Fruit fly (Drosophila melanogaster) whole organism, embryonic: ENCODE data around the gene rk.

Source experiments
- Ada2b ChIP-seq: fragments of 200-800 bp; sonication (Bioruptor generic); IDR thresholded peaks from 2 replicates; pipeline ENCODE4 v1.3.6; 2022; ENCODE audit warnings: missing biosample characterization, missing genetic modification characterization
- CG10274 ChIP-seq: fragments of 200-800 bp; sonication (Bioruptor generic); optimal IDR thresholded peaks from 3 replicates; lab custom pipeline; 2017; ENCODE audit warnings: missing biosample characterization, mild to moderate bottlenecking, missing genetic modification characterization
- CG10979 ChIP-seq: fragments of 200-800 bp; sonication (Bioruptor generic); optimal IDR thresholded peaks from 2 replicates; lab custom pipeline; 2018; ENCODE audit warnings: missing biosample characterization, mild to moderate bottlenecking, missing genetic modification characterization, moderate library complexity
- CG11093 ChIP-seq: fragments of 200-800 bp; sonication (Bioruptor generic); IDR thresholded peaks from 3 replicates; pipeline ENCODE4 v1.3.6; 2022; ENCODE audit warnings: missing biosample characterization, missing genetic modification characterization
- CG11247 ChIP-seq: fragments of 200-800 bp; sonication (Bioruptor generic); IDR thresholded peaks from 2 replicates; pipeline ENCODE4 v1.3.6; 2022; ENCODE audit warnings: missing biosample characterization, missing genetic modification characterization
- CG13424 ChIP-seq: fragments of 200-800 bp; sonication (Bioruptor generic); optimal IDR thresholded peaks from 2 replicates; lab custom pipeline; 2019; ENCODE audit warnings: missing biosample characterization, mild to moderate bottlenecking, missing genetic modification characterization, moderate library complexity
- CG1529 ChIP-seq: fragments of 200-800 bp; sonication (Bioruptor generic); optimal IDR thresholded peaks from 3 replicates; lab custom pipeline; 2018; ENCODE audit warnings: missing biosample characterization, missing genetic modification characterization
- CG15601 ChIP-seq: fragments of 200-800 bp; sonication (Bioruptor generic); optimal IDR thresholded peaks from 3 replicates; lab custom pipeline; 2019; ENCODE audit warnings: missing biosample characterization, mild to moderate bottlenecking, missing genetic modification characterization, moderate library complexity
- CG1647 ChIP-seq: fragments of 200-800 bp; sonication (Bioruptor generic); optimal IDR thresholded peaks from 3 replicates; lab custom pipeline; 2016; ENCODE audit warnings: missing biosample characterization, missing genetic modification characterization
- CG16779 ChIP-seq: fragments of 200-800 bp; sonication (Bioruptor generic); IDR thresholded peaks from 2 replicates; pipeline ENCODE4 v1.3.6; 2022; ENCODE audit warnings: missing biosample characterization, missing genetic modification characterization
- CG32767 ChIP-seq: fragments of 200-800 bp; sonication (Bioruptor generic); IDR thresholded peaks from 2 replicates; pipeline ENCODE4 v1.3.6; 2022; ENCODE audit warnings: missing biosample characterization, missing genetic modification characterization
- CG33213 ChIP-seq: fragments of 200-800 bp; sonication (Bioruptor generic); optimal IDR thresholded peaks from 3 replicates; lab custom pipeline; 2016; ENCODE audit warnings: missing biosample characterization, missing genetic modification characterization
- CG4328 ChIP-seq: fragments of 200-800 bp; sonication (Bioruptor generic); optimal IDR thresholded peaks from 3 replicates; lab custom pipeline; 2017; ENCODE audit warnings: missing biosample characterization, missing genetic modification reagents, missing genetic modification characterization
- CG4424 ChIP-seq: fragments of 200-800 bp; sonication (Bioruptor generic); optimal IDR thresholded peaks from 3 replicates; lab custom pipeline; 2016; ENCODE audit warnings: missing biosample characterization, missing genetic modification characterization
- CG4617 ChIP-seq: fragments of 200-800 bp; sonication (Bioruptor generic); optimal IDR thresholded peaks from 3 replicates; lab custom pipeline; 2016; ENCODE audit warnings: missing biosample characterization, missing genetic modification characterization, borderline replicate concordance
- CG4854 ChIP-seq: fragments of 200-800 bp; sonication (Bioruptor generic); optimal IDR thresholded peaks from 2 replicates; lab custom pipeline; 2016; ENCODE audit warnings: missing biosample characterization, missing genetic modification characterization, inconsistent platforms
- CG6813 ChIP-seq: fragments of 200-800 bp; sonication (Bioruptor generic); optimal IDR thresholded peaks from 2 replicates; lab custom pipeline; 2017; ENCODE audit warnings: missing biosample characterization, missing genetic modification characterization, mild to moderate bottlenecking, moderate library complexity, missing genetic modification reagents
- CG6854 ChIP-seq: fragments of 200-800 bp; sonication (Bioruptor generic); optimal IDR thresholded peaks from 3 replicates; lab custom pipeline; 2017; ENCODE audit warnings: missing biosample characterization, mild to moderate bottlenecking, missing genetic modification characterization
- CG7271 ChIP-seq: fragments of 200-800 bp; sonication (Bioruptor generic); optimal IDR thresholded peaks from 2 replicates; lab custom pipeline; 2018; ENCODE audit warnings: missing biosample characterization, mild to moderate bottlenecking, missing genetic modification characterization, moderate library complexity
- CG7556 ChIP-seq: fragments of 200-800 bp; sonication (Bioruptor generic); optimal IDR thresholded peaks from 2 replicates; lab custom pipeline; 2017; ENCODE audit warnings: missing biosample characterization, mild to moderate bottlenecking, missing genetic modification characterization
- CG7839 ChIP-seq: fragments of 200-800 bp; sonication (Bioruptor generic); optimal IDR thresholded peaks from 3 replicates; lab custom pipeline; 2018; ENCODE audit warnings: missing biosample characterization, mild to moderate bottlenecking, missing genetic modification characterization, moderate library complexity
- D ChIP-seq, 2 experiments: fragments of 200-800 bp in 1 of 2; fragments of >200 bp in 1 of 2; sonication (Bioruptor generic) in 1 of 2; optimal IDR thresholded peaks; 2 replicates in 1 of 2; 3 replicates in 1 of 2; lab custom pipeline; 2017; ENCODE audit warnings: mild to moderate bottlenecking in 1 of 2, missing biosample characterization in 1 of 2, missing genetic modification characterization in 1 of 2, missing genetic modification reagents in 1 of 2
- Deaf1 ChIP-seq: fragments of 200-800 bp; optimal IDR thresholded peaks from 3 replicates; lab custom pipeline; 2019; ENCODE audit warnings: missing biosample characterization, mild to moderate bottlenecking, missing genetic modification characterization, moderate library complexity
- Dek ChIP-seq: fragments of 200-800 bp; sonication (Bioruptor generic); optimal IDR thresholded peaks from 3 replicates; lab custom pipeline; 2019; ENCODE audit warnings: missing biosample characterization, mild to moderate bottlenecking, missing genetic modification characterization, moderate library complexity
- Doc2 ChIP-seq: fragments of 200-800 bp; sonication (Bioruptor generic); IDR thresholded peaks from 2 replicates; pipeline ENCODE4 v1.3.6; 2022; ENCODE audit warnings: missing biosample characterization, missing genetic modification characterization
- Hmx ChIP-seq: fragments of 200-800 bp; sonication (Bioruptor generic); optimal IDR thresholded peaks from 2 replicates; lab custom pipeline; 2016; ENCODE audit warnings: missing biosample characterization, missing genetic modification characterization
- Neu2 ChIP-seq: fragments of 200-800 bp; sonication (Bioruptor generic); optimal IDR thresholded peaks from 3 replicates; lab custom pipeline; 2016; ENCODE audit warnings: missing biosample characterization, missing genetic modification characterization, borderline replicate concordance
- Oli ChIP-seq: fragments of 200-800 bp; sonication (Bioruptor generic); optimal IDR thresholded peaks from 2 replicates; lab custom pipeline; 2018; ENCODE audit warnings: missing biosample characterization, mild to moderate bottlenecking, missing genetic modification characterization, moderate library complexity
- Optix ChIP-seq: fragments of 200-800 bp; sonication (Bioruptor generic); IDR thresholded peaks from 3 replicates; pipeline ENCODE4 v1.3.6; 2022; ENCODE audit warnings: missing biosample characterization, missing genetic modification characterization
- Ssrp ChIP-seq: fragments of 200-800 bp; sonication (Bioruptor generic); optimal IDR thresholded peaks from 2 replicates; lab custom pipeline; 2018; ENCODE audit warnings: missing biosample characterization, mild to moderate bottlenecking, missing genetic modification characterization, moderate library complexity
- chn ChIP-seq: fragments of 200-800 bp; sonication (Bioruptor generic); optimal IDR thresholded peaks from 2 replicates; lab custom pipeline; 2016; ENCODE audit warnings: missing biosample characterization, missing genetic modification characterization
- croc ChIP-seq: fragments of 200-800 bp; sonication (Bioruptor generic); conservative IDR thresholded peaks from 3 replicates; pipeline ENCODE4 v1.3.6; 2022; ENCODE audit warnings: missing biosample characterization, missing genetic modification characterization
- danr ChIP-seq: fragments of 200-800 bp; sonication (Bioruptor generic); IDR thresholded peaks from 2 replicates; pipeline ENCODE4 v1.3.6; 2022; ENCODE audit warnings: missing biosample characterization, missing genetic modification characterization
- dimm ChIP-seq: fragments of 200-800 bp; sonication (Bioruptor generic); IDR thresholded peaks from 2 replicates; pipeline ENCODE4 v1.3.6; 2022; ENCODE audit warnings: missing biosample characterization, missing genetic modification characterization
- gcm2 ChIP-seq: fragments of 200-800 bp; sonication (Bioruptor generic); optimal IDR thresholded peaks from 2 replicates; lab custom pipeline; 2016; ENCODE audit warnings: missing biosample characterization, missing genetic modification characterization
- grau ChIP-seq: fragments of 200-800 bp; optimal IDR thresholded peaks from 3 replicates; lab custom pipeline; 2019; ENCODE audit warnings: missing biosample characterization, mild to moderate bottlenecking, missing genetic modification characterization, moderate library complexity
- grn ChIP-seq: fragments of 200-800 bp; sonication (Bioruptor generic); optimal IDR thresholded peaks from 3 replicates; lab custom pipeline; 2017; ENCODE audit warnings: missing biosample characterization, missing genetic modification characterization
- ken ChIP-seq: fragments of 200-800 bp; sonication (Bioruptor generic); IDR thresholded peaks from 3 replicates; pipeline ENCODE4 v1.3.6; 2022; ENCODE audit warnings: missing biosample characterization, missing genetic modification characterization
- lov ChIP-seq, 2 experiments: fragments of 200-800 bp in 1 of 2; fragments of >200 bp in 1 of 2; sonication (Bioruptor generic) in 1 of 2; IDR thresholded peaks in 1 of 2; optimal IDR thresholded peaks in 1 of 2; 2 replicates in 1 of 2; 3 replicates in 1 of 2; pipeline versions ENCODE4 v1.3.6 to Lab custom; 2017 to 2022; ENCODE audit warnings: missing biosample characterization in 1 of 2, missing genetic modification characterization in 1 of 2
- nerfin-1 ChIP-seq: fragments of 200-800 bp; sonication (Bioruptor generic); optimal IDR thresholded peaks from 3 replicates; lab custom pipeline; 2019; ENCODE audit warnings: missing biosample characterization, mild to moderate bottlenecking, missing genetic modification characterization, moderate library complexity
- peb ChIP-seq: fragments of 200-800 bp; sonication (Bioruptor generic); IDR thresholded peaks from 2 replicates; pipeline ENCODE4 v1.3.6; 2022; ENCODE audit warnings: missing biosample characterization, missing genetic modification characterization
- scrt ChIP-seq: fragments of 200-800 bp; sonication (Bioruptor generic); optimal IDR thresholded peaks from 2 replicates; lab custom pipeline; 2018; ENCODE audit warnings: missing biosample characterization, mild to moderate bottlenecking, missing genetic modification characterization, moderate library complexity
- seq ChIP-seq: fragments of 200-800 bp; sonication (Bioruptor generic); IDR thresholded peaks from 2 replicates; pipeline ENCODE4 v1.3.6; 2022; ENCODE audit warnings: missing biosample characterization, missing genetic modification characterization
- sima ChIP-seq: fragments of 200-800 bp; sonication (Bioruptor generic); optimal IDR thresholded peaks from 2 replicates; lab custom pipeline; 2016; ENCODE audit warnings: missing biosample characterization, missing genetic modification characterization
- tgo ChIP-seq: fragments of 200-800 bp; sonication (Bioruptor generic); IDR thresholded peaks from 3 replicates; pipeline ENCODE4 v1.3.6; 2022; ENCODE audit warnings: missing biosample characterization, missing genetic modification characterization
- tio ChIP-seq: fragments of 200-800 bp; sonication (Bioruptor generic); optimal IDR thresholded peaks from 2 replicates; lab custom pipeline; 2017; ENCODE audit warnings: missing biosample characterization, missing genetic modification characterization, inconsistent platforms
- tll ChIP-seq, 2 experiments: fragments of 200-800 bp in 1 of 2; fragments of >200 bp in 1 of 2; sonication (Bioruptor generic) in 1 of 2; optimal IDR thresholded peaks; 2 replicates each; lab custom pipeline; 2017 to 2019; ENCODE audit warnings: missing biosample characterization in 2 of 2, missing genetic modification characterization in 2 of 2, mild to moderate bottlenecking in 1 of 2, moderate library complexity in 1 of 2
- toy ChIP-seq: fragments of 200-800 bp; sonication (Bioruptor generic); IDR thresholded peaks from 2 replicates; pipeline ENCODE4 v1.3.6; 2022; ENCODE audit warnings: missing biosample characterization, missing genetic modification characterization
- trh ChIP-seq: fragments of 200-800 bp; sonication (Bioruptor generic); optimal IDR thresholded peaks from 2 replicates; lab custom pipeline; 2016; ENCODE audit warnings: missing biosample characterization, missing genetic modification characterization

Gene rk

DNA sequence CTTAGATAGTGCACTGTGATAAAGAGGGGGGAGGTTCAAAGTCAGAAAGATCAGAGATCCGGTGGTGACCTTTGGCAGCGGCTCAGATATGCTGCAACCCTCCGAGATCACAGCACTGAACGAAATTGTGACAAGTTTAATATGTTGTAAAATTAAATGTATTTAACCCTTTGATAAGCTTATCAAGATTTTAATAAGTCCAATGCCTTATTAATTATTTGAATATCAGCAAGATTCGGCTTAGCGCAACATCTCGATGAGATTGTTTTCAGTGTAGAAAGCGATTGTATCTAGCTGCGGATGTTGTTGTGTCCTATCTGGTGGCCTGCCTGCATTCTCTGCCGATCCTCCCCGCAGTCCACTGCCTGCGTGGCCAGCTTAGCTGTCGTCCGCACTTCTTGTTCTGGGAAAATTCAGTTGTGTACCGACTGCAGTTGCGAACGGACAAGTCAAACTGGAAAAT, 46.2 kb upstream of the rk start, which contains the start of gene NimC4 (continued):
- peak; percentile 80 for TF ChIP-seq tio (GFP tag; lab: Kevin White, UChicago)
- peak; percentile 33 for TF ChIP-seq CG10274 (GFP tag; lab: Kevin White, UChicago)
- peak; percentile 73 for TF ChIP-seq Ssrp
- peak; percentile 74 for TF ChIP-seq peb (GFP tag; lab: Robert Waterston, UW)
- peak; percentile 97 for TF ChIP-seq CG7271 (tag; lab: Kevin White, UChicago)
- TF ChIP-seq CG32767 (GFP tag; lab: Robert Waterston, UW) = no peak; the same call in 1 of the 2 replicates
- peak; percentile 87 for TF ChIP-seq grn (GFP tag; lab: Kevin White, UChicago)
- TF ChIP-seq CG6854 = no peak
- TF ChIP-seq Neu2 = peak; percentile 91
- TF ChIP-seq gcm2 = peak; percentile 42
- peak; percentile 41; the same call in 1 of the 3 replicates for TF ChIP-seq ken
- TF ChIP-seq CG13424 = peak; percentile 61
- peak; percentile 9 to 89 for TF ChIP-seq tll (GFP tag; optimal IDR thresholded peaks at IDR 0.05; lab: Kevin White, UChicago)
- no peak for TF ChIP-seq seq (GFP tag; lab: Robert Waterston, UW)
- no peak for TF ChIP-seq Hmx (GFP tag; lab: Kevin White, UChicago)
- TF ChIP-seq lov (optimal IDR thresholded peaks at IDR 0.05; lab: Kevin White, UChicago) = no peak
- TF ChIP-seq lov (GFP tag; IDR thresholded peaks at IDR 0.05; lab: Robert Waterston, UW) = peak; percentile 94
- peak; percentile 73 for TF ChIP-seq CG7556 (GFP tag; lab: Kevin White, UChicago)
- TF ChIP-seq chn (GFP tag; lab: Kevin White, UChicago) = peak; percentile 87
- TF ChIP-seq trh (GFP tag; lab: Kevin White, UChicago) = peak; percentile 58
- peak; percentile 61 for TF ChIP-seq CG4854 (GFP tag; lab: Kevin White, UChicago)
- peak; percentile 69 for TF ChIP-seq CG1529
- peak; percentile 84 for TF ChIP-seq CG4424 (GFP tag; lab: Kevin White, UChicago)
- no peak for TF ChIP-seq CG16779 (GFP tag; lab: Robert Waterston, UW)
- peak; percentile 71 for TF ChIP-seq tgo (GFP tag; lab: Robert Waterston, UW)
- TF ChIP-seq Oli = peak; percentile 60
- 0 out of 2 replicates have a peak, but pooled peaks have one; percentile 35 for TF ChIP-seq toy
- TF ChIP-seq sima (GFP tag; lab: Kevin White, UChicago) = no peak
- TF ChIP-seq CG4617 = peak; percentile 35
- no peak for TF ChIP-seq dimm
- peak; percentile 69 for TF ChIP-seq nerfin-1 (tag; lab: Kevin White, UChicago)
- peak; percentile 49 for TF ChIP-seq CG1647 (GFP tag; lab: Kevin White, UChicago)
- peak; percentile 94 for TF ChIP-seq CG10979 (tag; lab: Kevin White, UChicago)
- peak; percentile 41; the same call in 1 of the 2 replicates for TF ChIP-seq CG11247 (GFP tag; lab: Robert Waterston, UW)
- no peak for TF ChIP-seq Doc2 (GFP tag; lab: Robert Waterston, UW)
- peak; percentile 69; the same call in 1 of the 3 replicates for TF ChIP-seq Optix (GFP tag; lab: Robert Waterston, UW)
- peak; percentile 66 for TF ChIP-seq CG6813 (GFP tag; lab: Kevin White, UChicago)
- TF ChIP-seq Ada2b (GFP tag; lab: Robert Waterston, UW) = no peak; the same call in 1 of the 2 replicates
- peak; percentile 76 for TF ChIP-seq CG33213 (GFP tag; lab: Kevin White, UChicago)
- TF ChIP-seq grau (tag; lab: Kevin White, UChicago) = peak; percentile 70
- no peak for TF ChIP-seq scrt
- TF ChIP-seq croc (GFP tag; lab: Robert Waterston, UW) = peak; percentile 88
- peak; percentile 26 for TF ChIP-seq CG4328 (GFP tag; lab: Kevin White, UChicago)
- TF ChIP-seq CG7839 = peak; percentile 78
- TF ChIP-seq Deaf1 (tag; lab: Kevin White, UChicago) = peak; percentile 1
- no peak for TF ChIP-seq Dek
- peak; percentile 46 for TF ChIP-seq CG15601
- 0 out of 3 replicates have a peak, but pooled peaks have one; percentile 55 for TF ChIP-seq CG11093
- TF ChIP-seq D (optimal IDR thresholded peaks at IDR 0.05; lab: Kevin White, UChicago) = no peak
- TF ChIP-seq D (GFP tag; optimal IDR thresholded peaks at IDR 0.05; lab: Kevin White, UChicago) = peak; percentile 79
- TF ChIP-seq danr (GFP tag; lab: Robert Waterston, UW) = peak; percentile 59
